Fruit fly (Drosophila melanogaster) whole organism, embryonic: Measurements from ENCODE around the gene ZnT86D.

ENCODE experiments used
- Adf1 ChIP-seq: fragments of 200-800 bp; sonication (Bioruptor generic); IDR thresholded peaks from 2 replicates; pipeline ENCODE4 v1.3.6; 2022; ENCODE audit warnings: missing biosample characterization, missing genetic modification characterization
- BtbVII ChIP-seq: fragments of 200-800 bp; sonication (Bioruptor generic); optimal IDR thresholded peaks from 3 replicates; lab custom pipeline; 2017; ENCODE audit warnings: missing biosample characterization, mild to moderate bottlenecking, missing genetic modification characterization
- CG10654 ChIP-seq: fragments of 200-800 bp; sonication (Bioruptor generic); optimal IDR thresholded peaks from 2 replicates; lab custom pipeline; 2016; ENCODE audit warnings: missing biosample characterization, missing genetic modification characterization
- CG10959 ChIP-seq: fragments of 200-800 bp; sonication (Bioruptor generic); IDR thresholded peaks from 2 replicates; pipeline ENCODE4 v1.3.6; 2022; ENCODE audit warnings: missing biosample characterization, missing genetic modification characterization
- CG10979 ChIP-seq: fragments of 200-800 bp; sonication (Bioruptor generic); optimal IDR thresholded peaks from 2 replicates; lab custom pipeline; 2018; ENCODE audit warnings: missing biosample characterization, mild to moderate bottlenecking, missing genetic modification characterization, moderate library complexity
- CG12219 ChIP-seq: fragments of 200-800 bp; sonication (Bioruptor generic); optimal IDR thresholded peaks from 3 replicates; lab custom pipeline; 2018; ENCODE audit warnings: missing biosample characterization, mild to moderate bottlenecking, missing genetic modification characterization
- CG13624 ChIP-seq: fragments of 200-800 bp; sonication (Bioruptor generic); optimal IDR thresholded peaks from 2 replicates; lab custom pipeline; 2016; ENCODE audit warnings: missing biosample characterization, missing genetic modification characterization
- CG17186 ChIP-seq: fragments of 200-800 bp; sonication (Bioruptor generic); optimal IDR thresholded peaks from 3 replicates; lab custom pipeline; 2017; ENCODE audit warnings: missing biosample characterization, missing genetic modification reagents, missing genetic modification characterization
- CG17361 ChIP-seq: fragments of 200-800 bp; sonication (Bioruptor generic); IDR thresholded peaks from 3 replicates; pipeline ENCODE4 v1.3.6; 2022; ENCODE audit warnings: missing biosample characterization, missing genetic modification characterization
- CG1792 ChIP-seq: fragments of 200-800 bp; sonication (Bioruptor generic); optimal IDR thresholded peaks from 2 replicates; lab custom pipeline; 2016; ENCODE audit warnings: missing biosample characterization, missing genetic modification characterization
- CG3995 ChIP-seq: fragments of 200-800 bp; sonication (Bioruptor generic); optimal IDR thresholded peaks from 3 replicates; lab custom pipeline; 2016; ENCODE audit warnings: missing biosample characterization, missing genetic modification characterization
- CG4360 ChIP-seq: fragments of 200-800 bp; sonication (Bioruptor generic); IDR thresholded peaks from 2 replicates; pipeline ENCODE4 v1.3.6; 2022; ENCODE audit warnings: missing biosample characterization, missing genetic modification characterization
- CG8290 ChIP-seq, 3 experiments: fragments of 200-800 bp; sonication (Bioruptor generic); optimal IDR thresholded peaks; 2 replicates each; lab custom pipeline; 2016 to 2019; ENCODE audit warnings: missing biosample characterization in 3 of 3, missing genetic modification characterization in 3 of 3, mild to moderate bottlenecking in 2 of 3, moderate library complexity in 1 of 3
- D ChIP-seq, 2 experiments: fragments of 200-800 bp in 1 of 2; fragments of >200 bp in 1 of 2; sonication (Bioruptor generic) in 1 of 2; optimal IDR thresholded peaks; 2 replicates in 1 of 2; 3 replicates in 1 of 2; lab custom pipeline; 2017; ENCODE audit warnings: mild to moderate bottlenecking in 1 of 2, missing biosample characterization in 1 of 2, missing genetic modification characterization in 1 of 2, missing genetic modification reagents in 1 of 2
- Deaf1 ChIP-seq: fragments of 200-800 bp; optimal IDR thresholded peaks from 3 replicates; lab custom pipeline; 2019; ENCODE audit warnings: missing biosample characterization, mild to moderate bottlenecking, missing genetic modification characterization, moderate library complexity
- Dip3 ChIP-seq: fragments of 200-800 bp; sonication (Bioruptor generic); optimal IDR thresholded peaks from 3 replicates; lab custom pipeline; 2016; ENCODE audit warnings: missing biosample characterization, missing genetic modification characterization
- E2f1 ChIP-seq: fragments of 200-800 bp; sonication (Bioruptor generic); IDR thresholded peaks from 2 replicates; pipeline ENCODE4 v1.3.6; 2022; ENCODE audit warnings: missing biosample characterization, missing genetic modification characterization
- Ets65A ChIP-seq: fragments of 200-800 bp; sonication (Bioruptor generic); peaks from one replicate; lab custom pipeline; 2016; ENCODE audit warnings: missing biosample characterization, missing genetic modification characterization
- HmgZ ChIP-seq: fragments of 200-800 bp; sonication (Bioruptor generic); optimal IDR thresholded peaks from 2 replicates; lab custom pipeline; 2018; ENCODE audit warnings: missing biosample characterization, mild to moderate bottlenecking, missing genetic modification characterization
- Hmx ChIP-seq: fragments of 200-800 bp; sonication (Bioruptor generic); optimal IDR thresholded peaks from 2 replicates; lab custom pipeline; 2016; ENCODE audit warnings: missing biosample characterization, missing genetic modification characterization
- Myb ChIP-seq: fragments of 200-800 bp; sonication (Bioruptor generic); optimal IDR thresholded peaks from 2 replicates; lab custom pipeline; 2016; ENCODE audit warnings: missing biosample characterization, missing genetic modification characterization
- Nf-YB ChIP-seq: fragments of 200-800 bp; sonication (Bioruptor generic); optimal IDR thresholded peaks from 3 replicates; lab custom pipeline; 2019; ENCODE audit warnings: missing biosample characterization, mild to moderate bottlenecking, missing genetic modification characterization, moderate library complexity
- Nf-YC ChIP-seq: fragments of 200-800 bp; optimal IDR thresholded peaks from 3 replicates; lab custom pipeline; 2019; ENCODE audit warnings: missing biosample characterization, mild to moderate bottlenecking, missing genetic modification characterization, moderate library complexity
- Rfx ChIP-seq: fragments of 200-800 bp; sonication (Bioruptor generic); IDR thresholded peaks from 2 replicates; pipeline ENCODE4 v1.3.6; 2022; ENCODE audit warnings: missing biosample characterization, missing genetic modification characterization
- Rx ChIP-seq: fragments of 200-800 bp; sonication (Bioruptor generic); IDR thresholded peaks from 2 replicates; pipeline ENCODE4 v1.3.6; 2022; ENCODE audit warnings: missing biosample characterization, missing genetic modification characterization
- Sox102F ChIP-seq: fragments of 200-800 bp; sonication (Bioruptor generic); optimal IDR thresholded peaks from 2 replicates; lab custom pipeline; 2018; ENCODE audit warnings: missing biosample characterization, mild to moderate bottlenecking, missing genetic modification characterization, moderate library complexity
- Sry-β ChIP-seq: fragments of 200-800 bp; sonication (Bioruptor generic); optimal IDR thresholded peaks from 2 replicates; lab custom pipeline; 2018; ENCODE audit warnings: missing biosample characterization, mild to moderate bottlenecking, missing genetic modification characterization, moderate library complexity
- amos ChIP-seq: fragments of 200-800 bp; sonication (Bioruptor generic); IDR thresholded peaks from 2 replicates; pipeline ENCODE4 v1.3.6; 2022; ENCODE audit warnings: missing biosample characterization, missing genetic modification characterization; ENCODE audit not compliant: partially characterized antibody
- ash1 ChIP-seq: fragments of 200-800 bp; sonication (Bioruptor generic); optimal IDR thresholded peaks from 2 replicates; lab custom pipeline; 2018; ENCODE audit warnings: missing biosample characterization, mild to moderate bottlenecking, missing genetic modification characterization
- btn ChIP-seq: fragments of 200-800 bp; sonication (Bioruptor generic); optimal IDR thresholded peaks from 2 replicates; lab custom pipeline; 2016; ENCODE audit warnings: missing biosample characterization, missing genetic modification characterization
- cas ChIP-seq: fragments of 200-800 bp; sonication (Bioruptor generic); IDR thresholded peaks from 2 replicates; pipeline ENCODE4 v1.3.6; 2022; ENCODE audit warnings: missing biosample characterization, missing genetic modification characterization
- cg ChIP-seq: fragments of 200-800 bp; sonication (Bioruptor generic); optimal IDR thresholded peaks from 3 replicates; lab custom pipeline; 2019; ENCODE audit warnings: missing biosample characterization, mild to moderate bottlenecking, missing genetic modification characterization, moderate library complexity
- da ChIP-seq: fragments of 200-800 bp; sonication (Bioruptor generic); optimal IDR thresholded peaks from 2 replicates; lab custom pipeline; 2016; ENCODE audit warnings: missing biosample characterization, missing genetic modification characterization
- grn ChIP-seq: fragments of 200-800 bp; sonication (Bioruptor generic); optimal IDR thresholded peaks from 3 replicates; lab custom pipeline; 2017; ENCODE audit warnings: missing biosample characterization, missing genetic modification characterization
- insv ChIP-seq, 2 experiments: fragments of 200-800 bp; sonication (Bioruptor generic); optimal IDR thresholded peaks; 3 replicates each; lab custom pipeline; 2016 to 2018; ENCODE audit warnings: missing biosample characterization in 2 of 2, missing genetic modification characterization in 2 of 2
- kni ChIP-seq: fragments of 200-800 bp; sonication (Bioruptor generic); optimal IDR thresholded peaks from 3 replicates; lab custom pipeline; 2017; ENCODE audit warnings: mild to moderate bottlenecking, missing biosample characterization, missing genetic modification reagents, missing genetic modification characterization
- lola ChIP-seq, 3 experiments: fragments of >200 bp in 2 of 3; fragments of 200-800 bp in 1 of 3; sonication (Bioruptor generic) in 1 of 3; optimal IDR thresholded peaks; 2 replicates each; lab custom pipeline; 2017 to 2019; ENCODE audit warnings: missing biosample characterization in 3 of 3, missing genetic modification characterization in 3 of 3, mild to moderate bottlenecking in 1 of 3, moderate library complexity in 1 of 3
- org-1 ChIP-seq: fragments of 200-800 bp; sonication (Bioruptor generic); optimal IDR thresholded peaks from 2 replicates; lab custom pipeline; 2017; ENCODE audit warnings: missing biosample characterization, missing genetic modification characterization
- phol ChIP-seq: fragments of 200-800 bp; sonication (Bioruptor generic); optimal IDR thresholded peaks from 3 replicates; lab custom pipeline; 2018; ENCODE audit warnings: missing biosample characterization, mild to moderate bottlenecking, missing genetic modification characterization, moderate library complexity
- pros ChIP-seq: fragments of 200-800 bp; sonication (Bioruptor generic); optimal IDR thresholded peaks from 3 replicates; lab custom pipeline; 2019; ENCODE audit warnings: missing biosample characterization, mild to moderate bottlenecking, missing genetic modification characterization, moderate library complexity
- schlank ChIP-seq: fragments of 200-800 bp; sonication (Bioruptor generic); optimal IDR thresholded peaks from 2 replicates; lab custom pipeline; 2018; ENCODE audit warnings: missing biosample characterization, mild to moderate bottlenecking, missing genetic modification characterization
- sens ChIP-seq: fragments of 200-800 bp; sonication (Bioruptor generic); peaks from one replicate; lab custom pipeline; 2016; ENCODE audit warnings: missing biosample characterization, missing genetic modification characterization
- seq ChIP-seq: fragments of 200-800 bp; sonication (Bioruptor generic); IDR thresholded peaks from 2 replicates; pipeline ENCODE4 v1.3.6; 2022; ENCODE audit warnings: missing biosample characterization, missing genetic modification characterization
- tna ChIP-seq: fragments of 200-800 bp; sonication (Bioruptor generic); IDR thresholded peaks from 2 replicates; pipeline ENCODE4 v1.3.6; 2022; ENCODE audit warnings: missing biosample characterization, missing genetic modification characterization; ENCODE audit not compliant: partially characterized antibody
- z ChIP-seq: fragments of 200-800 bp; sonication (Bioruptor generic); IDR thresholded peaks from 3 replicates; pipeline ENCODE4 v1.3.6; 2022; ENCODE audit warnings: missing biosample characterization, missing genetic modification characterization
- zen ChIP-seq: fragments of 200-800 bp; sonication (Bioruptor generic); optimal IDR thresholded peaks from 3 replicates; lab custom pipeline; 2018; ENCODE audit warnings: missing biosample characterization, mild to moderate bottlenecking, missing genetic modification characterization, moderate library complexity

ZnT86D gene

dm6 chr3R:11260966-11261530 is 46.7 kb upstream of the ZnT86D start:
- TF ChIP-seq zen (tag; lab: Kevin White, UChicago) (peak; percentile 51), ash1 (GFP tag; lab: Kevin White, UChicago) (no peak), HmgZ (tag; lab: Kevin White, UChicago) (no peak), pros (GFP tag; lab: Kevin White, UChicago) (peak; percentile 89), phol (tag; lab: Kevin White, UChicago) (peak; percentile 60), insv (GFP tag; optimal IDR thresholded peaks at IDR 0.05; lab: Kevin White, UChicago) (peak; percentile 10 to 93), amos (GFP tag; lab: Robert Waterston, UW) (no peak), CG10654 (GFP tag; lab: Kevin White, UChicago) (no peak), Nf-YB (GFP tag; lab: Kevin White, UChicago) (peak; percentile 82), sens (no peak), cg (GFP tag; lab: Kevin White, UChicago) (peak; percentile 68), Nf-YC (tag; lab: Kevin White, UChicago) (peak; percentile 90), seq (GFP tag; lab: Robert Waterston, UW) (peak; percentile 85)

dm6 chr3R:11257537-11257936 is 43.2 kb upstream of the ZnT86D start:
- no peak for TF ChIP-seq org-1 (GFP tag; lab: Kevin White, UChicago)
- TF ChIP-seq CG17361 (GFP tag; lab: Robert Waterston, UW) = no peak
- TF ChIP-seq Ets65A (GFP tag; lab: Kevin White, UChicago) = peak; percentile 93

- no peak for TF ChIP-seq Sox102F (GFP tag; lab: Kevin White, UChicago)
- no peak for TF ChIP-seq CG1792
- TF ChIP-seq E2f1 (GFP tag; lab: Robert Waterston, UW) = no peak
- TF ChIP-seq Sry-β = no peak
- no peak for TF ChIP-seq grn (GFP tag; lab: Kevin White, UChicago)
- TF ChIP-seq schlank (tag; lab: Kevin White, UChicago) = no peak
- TF ChIP-seq Rx (GFP tag; lab: Robert Waterston, UW) = no peak
- peak; percentile 86 for TF ChIP-seq Adf1 (GFP tag; lab: Robert Waterston, UW)
- no peak for TF ChIP-seq CG13624 (GFP tag; lab: Kevin White, UChicago)
- no peak for TF ChIP-seq BtbVII (GFP tag; lab: Kevin White, UChicago)
- TF ChIP-seq CG12219 = no peak
- TF ChIP-seq tna (GFP tag; lab: Robert Waterston, UW) = no peak
- no peak for TF ChIP-seq Myb (GFP tag; lab: Kevin White, UChicago)
- TF ChIP-seq D (optimal IDR thresholded peaks at IDR 0.05; lab: Kevin White, UChicago) = no peak
- no peak for TF ChIP-seq D (GFP tag; optimal IDR thresholded peaks at IDR 0.05; lab: Kevin White, UChicago)
- TF ChIP-seq cas = no peak
- TF ChIP-seq CG17186 (GFP tag; lab: Kevin White, UChicago) = no peak
- TF ChIP-seq kni (GFP tag; lab: Kevin White, UChicago) = no peak
- TF ChIP-seq CG3995 (GFP tag; lab: Kevin White, UChicago) = no peak
- 0 out of 3 replicates have a peak, but pooled peaks have one; percentile 6 for TF ChIP-seq z (GFP tag; lab: Robert Waterston, UW)
- no peak for TF ChIP-seq Dip3 (GFP tag; lab: Kevin White, UChicago)
- no peak for TF ChIP-seq Hmx (GFP tag; lab: Kevin White, UChicago)
- TF ChIP-seq CG10979 (tag; lab: Kevin White, UChicago) = no peak
- peak; percentile 90 for TF ChIP-seq Nf-YC (tag; lab: Kevin White, UChicago)
- no peak for TF ChIP-seq CG8290 (GFP tag; optimal IDR thresholded peaks at IDR 0.05; lab: Kevin White, UChicago)
- TF ChIP-seq CG8290 (tag; optimal IDR thresholded peaks at IDR 0.05; lab: Kevin White, UChicago) = no peak
- TF ChIP-seq btn (GFP tag; lab: Kevin White, UChicago) = no peak
- no peak for TF ChIP-seq da (GFP tag; lab: Kevin White, UChicago)
- peak; percentile 82 for TF ChIP-seq Nf-YB (GFP tag; lab: Kevin White, UChicago)
- TF ChIP-seq CG10959 (GFP tag; lab: Robert Waterston, UW) = no peak
- no peak for TF ChIP-seq Rfx (GFP tag; lab: Robert Waterston, UW)
- TF ChIP-seq lola (GFP tag; optimal IDR thresholded peaks at IDR 0.05; lab: Kevin White, UChicago) = no peak
- no peak for TF ChIP-seq CG4360 (GFP tag; lab: Robert Waterston, UW)
- TF ChIP-seq Deaf1 (tag; lab: Kevin White, UChicago) = peak; percentile 81
These were observed 40.1 kb upstream of the ZnT86D start for dm6 chr3R:11254382-11254953.
